Fruit fly (Drosophila melanogaster): ENCODE results near the gene CG1907.

- TF ChIP-seq CTCF (optimal IDR thresholded peaks at IDR 0.05): no peak
- no peak for TF ChIP-seq CG8478 (optimal IDR thresholded peaks at IDR 0.05)
Measured at dm6 chr3R:29588004-29588403, 30.9 kb upstream of the CG1907 start, which contains the start of gene CG7567.
